Fruit fly (Drosophila melanogaster): ENCODE results near the gene CG42834.

DNA sequence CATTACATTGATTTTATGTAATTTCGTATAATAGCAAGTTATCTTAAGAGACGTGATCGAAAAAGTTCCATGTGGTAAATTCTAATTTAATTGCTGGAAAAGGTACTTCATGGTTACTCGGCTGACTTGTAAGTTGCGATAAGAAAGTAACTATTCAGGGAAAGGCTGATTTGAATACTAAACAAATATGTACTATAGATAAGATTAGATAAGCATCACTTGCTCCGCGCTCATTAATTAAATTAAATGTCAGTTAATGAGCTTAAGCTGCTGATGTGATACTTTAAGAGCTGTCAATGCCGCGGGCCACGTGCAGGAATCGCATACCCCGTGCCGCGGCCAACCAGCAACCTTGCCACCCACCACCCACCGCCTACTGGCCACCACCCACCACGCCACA is 18.5 kb upstream of the CG42834 start:
- no peak for TF ChIP-seq CG8478 (optimal IDR thresholded peaks at IDR 0.05)
- TF ChIP-seq pan (optimal IDR thresholded peaks at IDR 0.05), result no peak
- no peak for TF ChIP-seq EcR (GFP tag; optimal IDR thresholded peaks at IDR 0.05)
- no peak for TF ChIP-seq usp (GFP tag; optimal IDR thresholded peaks at IDR 0.05)
- TF ChIP-seq psq (optimal IDR thresholded peaks at IDR 0.05), result no peak

Measured in whole organism.